Worm (Caenorhabditis elegans) whole organism, mixed stage, embryonic: ENCODE measurements around the gene F45E10.2.
A peak's percentile ranks its signal among the peaks of the same experiment; 100 is the strongest.

Experiments used
- M03D4.4 ChIP-seq: sonication (generic microtip); optimal IDR thresholded peaks from 2 replicates; lab custom pipeline; 2017; ENCODE audit warnings: mild to moderate bottlenecking, missing genetic modification characterization, missing compliant biosample characterization
- blmp-1 ChIP-seq: fragments of 150-350 bp; optimal IDR thresholded peaks from 2 replicates; lab custom pipeline; 2014; ENCODE audit warnings: missing biosample characterization, missing genetic modification characterization
- ceh-43 ChIP-seq: fragments of 200-800 bp; sonication (Bioruptor generic); optimal IDR thresholded peaks from 2 replicates; lab custom pipeline; 2018; ENCODE audit warnings: mild to moderate bottlenecking, missing genetic modification characterization, moderate library complexity, missing compliant biosample characterization
- ceh-83 ChIP-seq: fragments of 200-800 bp; sonication (Bioruptor generic); optimal IDR thresholded peaks from 2 replicates; lab custom pipeline; 2018; ENCODE audit warnings: mild to moderate bottlenecking, missing genetic modification characterization, missing compliant biosample characterization
- ces-1 ChIP-seq: fragments of 150-350 bp; optimal IDR thresholded peaks from 2 replicates; lab custom pipeline; 2014; ENCODE audit warnings: missing biosample characterization, missing genetic modification reagents, missing genetic modification characterization
- elt-1 ChIP-seq: sonication (generic microtip); optimal IDR thresholded peaks from 2 replicates; lab custom pipeline; 2017; ENCODE audit warnings: missing genetic modification characterization, mild to moderate bottlenecking, missing compliant biosample characterization, antibody characterized with exemption, moderate library complexity, borderline replicate concordance; ENCODE audit not compliant: insufficient read depth
- elt-3 ChIP-seq: fragments of 150-350 bp; optimal IDR thresholded peaks from 2 replicates; lab custom pipeline; 2014; ENCODE audit warnings: missing biosample characterization, missing genetic modification characterization
- flh-1 ChIP-seq: fragments of 200-800 bp; sonication (Bioruptor generic); optimal IDR thresholded peaks from 2 replicates; lab custom pipeline; 2018; ENCODE audit warnings: mild to moderate bottlenecking, missing genetic modification characterization, moderate library complexity, missing compliant biosample characterization
- ham-2 ChIP-seq: fragments of 200-800 bp; sonication (Bioruptor generic); optimal IDR thresholded peaks from 2 replicates; lab custom pipeline; 2018; ENCODE audit warnings: mild to moderate bottlenecking, missing genetic modification characterization, missing compliant biosample characterization
- hlh-1 ChIP-seq: fragments of 150-350 bp; optimal IDR thresholded peaks from 2 replicates; lab custom pipeline; 2014; ENCODE audit warnings: missing biosample characterization, missing genetic modification reagents, missing genetic modification characterization
- lin-13 ChIP-seq: fragments of 150-350 bp; optimal IDR thresholded peaks from 2 replicates; lab custom pipeline; 2014; ENCODE audit warnings: missing biosample characterization, missing genetic modification characterization
- lsy-2 ChIP-seq: fragments of 150-350 bp; optimal IDR thresholded peaks from 2 replicates; lab custom pipeline; 2014; ENCODE audit warnings: missing biosample characterization, missing genetic modification characterization
- mab-5 ChIP-seq: fragments of 150-350 bp; optimal IDR thresholded peaks from 2 replicates; lab custom pipeline; 2014; ENCODE audit warnings: missing biosample characterization, missing genetic modification characterization
- mep-1 ChIP-seq: fragments of 150-350 bp; optimal IDR thresholded peaks from 2 replicates; lab custom pipeline; 2017; ENCODE audit warnings: missing biosample characterization, missing genetic modification reagents, missing genetic modification characterization, inconsistent platforms
- mls-2 ChIP-seq: sonication (generic microtip); optimal IDR thresholded peaks from 2 replicates; lab custom pipeline; 2016; ENCODE audit warnings: mild to moderate bottlenecking, missing genetic modification characterization, moderate library complexity, missing compliant biosample characterization
- nhr-12 ChIP-seq: fragments of 150-350 bp; optimal IDR thresholded peaks from 2 replicates; lab custom pipeline; 2014; ENCODE audit warnings: missing biosample characterization, missing genetic modification characterization
- nhr-2 ChIP-seq: fragments of 150-350 bp; optimal IDR thresholded peaks from 2 replicates; lab custom pipeline; 2014; ENCODE audit warnings: missing biosample characterization, missing genetic modification characterization
- nhr-237 ChIP-seq: fragments of 150-350 bp; optimal IDR thresholded peaks from 2 replicates; lab custom pipeline; 2014; ENCODE audit warnings: missing biosample characterization, missing genetic modification characterization
- nhr-28 ChIP-seq: fragments of 150-350 bp; optimal IDR thresholded peaks from 2 replicates; lab custom pipeline; 2014; ENCODE audit warnings: missing biosample characterization, missing genetic modification characterization
- nhr-76 ChIP-seq: sonication (generic microtip); optimal IDR thresholded peaks from 2 replicates; lab custom pipeline; 2017; ENCODE audit warnings: missing biosample characterization, missing genetic modification characterization
- pha-4 ChIP-seq: fragments of 150-350 bp; optimal IDR thresholded peaks from 2 replicates; lab custom pipeline; 2018; ENCODE audit warnings: missing biosample characterization, missing genetic modification reagents, missing genetic modification characterization
- sem-2 ChIP-seq: fragments of 200-800 bp; sonication (Bioruptor generic); optimal IDR thresholded peaks from 2 replicates; lab custom pipeline; 2018; ENCODE audit warnings: mild to moderate bottlenecking, missing genetic modification characterization, missing compliant biosample characterization
- snpc-4 ChIP-seq: fragments of 150-350 bp; optimal IDR thresholded peaks from 2 replicates; lab custom pipeline; 2014; ENCODE audit warnings: missing biosample characterization, missing genetic modification characterization
- sptf-1 ChIP-seq: sonication (generic microtip); optimal IDR thresholded peaks from 2 replicates; lab custom pipeline; 2017; ENCODE audit warnings: mild to moderate bottlenecking, missing genetic modification characterization, moderate library complexity, missing compliant biosample characterization
- tbx-8 ChIP-seq: fragments of 200-800 bp; sonication (Bioruptor generic); optimal IDR thresholded peaks from 2 replicates; lab custom pipeline; 2018; ENCODE audit warnings: mild to moderate bottlenecking, missing genetic modification characterization, moderate library complexity, missing compliant biosample characterization
- unc-120 ChIP-seq: sonication (generic microtip); optimal IDR thresholded peaks from 2 replicates; lab custom pipeline; 2017; ENCODE audit warnings: missing genetic modification characterization, missing compliant biosample characterization; ENCODE audit not compliant: poor library complexity, severe bottlenecking
- unc-39 ChIP-seq: fragments of 150-350 bp; optimal IDR thresholded peaks from 2 replicates; lab custom pipeline; 2014; ENCODE audit warnings: missing biosample characterization, missing genetic modification characterization
- unc-62 ChIP-seq: fragments of 150-350 bp; optimal IDR thresholded peaks from 2 replicates; lab custom pipeline; 2014; ENCODE audit warnings: missing biosample characterization, missing genetic modification reagents, missing genetic modification characterization
- zip-8 ChIP-seq: fragments of 150-350 bp; optimal IDR thresholded peaks from 2 replicates; lab custom pipeline; 2014; ENCODE audit warnings: missing biosample characterization, missing genetic modification characterization
- ztf-11 ChIP-seq: fragments of 150-350 bp; optimal IDR thresholded peaks from 2 replicates; lab custom pipeline; 2014; ENCODE audit warnings: missing biosample characterization, missing genetic modification characterization

The F45E10.2 gene

DNA sequence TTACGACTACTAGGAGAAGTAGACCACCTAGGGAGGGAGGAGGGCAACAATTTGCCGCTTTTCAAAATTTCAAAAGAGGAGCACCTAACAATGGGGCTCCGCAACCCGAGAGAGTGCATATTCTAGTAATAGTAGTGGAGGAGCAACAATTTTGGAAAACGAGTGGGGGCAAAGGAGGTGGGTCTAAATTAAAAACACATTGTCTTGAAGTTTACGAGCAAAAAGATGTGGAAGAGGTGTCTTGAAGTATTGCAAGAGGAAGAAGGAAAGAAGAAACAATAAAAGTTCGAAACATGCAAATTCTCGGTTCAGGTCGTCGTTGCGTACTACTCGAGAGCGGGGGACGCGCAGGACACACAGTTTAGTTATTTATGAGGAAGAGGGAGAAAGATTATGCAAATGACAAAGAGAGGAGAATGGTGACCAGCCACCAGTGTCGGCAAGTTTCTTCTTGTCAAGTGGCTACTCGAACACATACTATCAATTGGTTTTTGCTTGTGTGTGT is 9.1 kb upstream of the F45E10.2 start:
- TF ChIP-seq sem-2 (no peak), ceh-83 (GFP tag; lab: Kevin White, UChicago) (no peak), mls-2 (tag; lab: Kevin White, UChicago) (no peak), unc-62 (GFP tag; lab: Kevin White, UChicago) (no peak), ceh-43 (no peak)

ce11 chrII:11057256-11057655 is 2.1 kb upstream of the F45E10.2 start:
- TF ChIP-seq elt-1 (tag; lab: Kevin White, UChicago) (peak; percentile 77), lin-13 (tag; lab: Kevin White, UChicago) (no peak), ceh-83 (GFP tag; lab: Kevin White, UChicago) (no peak), elt-3 (tag; lab: Kevin White, UChicago) (peak; percentile 43)

- TF ChIP-seq nhr-12 (tag; lab: Kevin White, UChicago): no peak
- TF ChIP-seq unc-39 (tag; lab: Kevin White, UChicago): no peak
- no peak for TF ChIP-seq unc-120 (tag; lab: Kevin White, UChicago)
- no peak for TF ChIP-seq nhr-2 (tag; lab: Kevin White, UChicago)
- no peak for TF ChIP-seq snpc-4 (tag; lab: Kevin White, UChicago)
- no peak for TF ChIP-seq ceh-83 (GFP tag; lab: Kevin White, UChicago)
- TF ChIP-seq unc-62 (GFP tag; lab: Kevin White, UChicago): no peak
- no peak for TF ChIP-seq pha-4 (tag; lab: Kevin White, UChicago)
- TF ChIP-seq hlh-1: no peak
- TF ChIP-seq mab-5 (tag; lab: Kevin White, UChicago): no peak
- TF ChIP-seq mls-2 (tag; lab: Kevin White, UChicago): no peak
- TF ChIP-seq M03D4.4: no peak
- no peak for TF ChIP-seq ztf-11 (tag; lab: Kevin White, UChicago)
- TF ChIP-seq ham-2: no peak
- TF ChIP-seq ces-1 (GFP tag; lab: Kevin White, UChicago): no peak
- no peak for TF ChIP-seq elt-3 (tag; lab: Kevin White, UChicago)
- no peak for TF ChIP-seq tbx-8 (GFP tag; lab: Kevin White, UChicago)
- TF ChIP-seq lsy-2: no peak
- TF ChIP-seq nhr-28 (tag; lab: Kevin White, UChicago): no peak
- no peak for TF ChIP-seq blmp-1 (tag; lab: Kevin White, UChicago)
Observed at ce11 chrII:11052526-11052925, 2.6 kb downstream of the F45E10.2 start.

- TF ChIP-seq nhr-76 (tag; lab: Kevin White, UChicago) (no peak), sptf-1 (no peak), ham-2 (no peak), ceh-83 (GFP tag; lab: Kevin White, UChicago) (no peak), lsy-2 (no peak), snpc-4 (tag; lab: Kevin White, UChicago) (no peak), lin-13 (tag; lab: Kevin White, UChicago) (no peak), nhr-2 (tag; lab: Kevin White, UChicago) (no peak), M03D4.4 (no peak), sem-2 (no peak), mep-1 (tag; lab: Kevin White, UChicago) (no peak), elt-1 (tag; lab: Kevin White, UChicago) (no peak), flh-1 (GFP tag; lab: Kevin White, UChicago) (no peak), nhr-237 (tag; lab: Kevin White, UChicago) (no peak)
Observed at ce11 chrII:11050678-11051077, 4.4 kb downstream of the F45E10.2 start.

DNA sequence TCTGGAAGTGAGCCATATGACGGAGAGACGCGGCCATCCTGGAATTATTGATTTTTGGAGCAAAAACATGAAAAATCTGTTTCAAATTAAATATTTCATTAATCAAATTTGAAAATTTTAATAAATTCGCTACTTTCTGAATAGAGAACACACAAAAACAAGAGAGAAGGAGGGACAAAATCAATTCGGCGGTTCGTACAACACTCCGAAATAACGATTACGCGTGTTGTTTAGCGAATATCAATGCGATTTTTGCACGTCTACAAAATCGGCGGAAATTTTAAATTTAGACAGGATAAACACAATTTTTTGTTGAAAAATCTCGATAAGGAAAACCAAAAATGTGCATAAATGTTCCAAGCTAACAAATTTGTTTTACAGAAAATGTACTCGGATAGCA is 5.2 kb downstream of the F45E10.2 start, which contains the start of the genes sdhd-1 and ilkp-1:
sdhd-1 (minus strand) TSS at position 38 of the 400 bp plus-strand sequence.
ilkp-1 (plus strand) TSS at position 380 of the 400 bp plus-strand sequence.
- TF ChIP-seq blmp-1 (tag; lab: Kevin White, UChicago) (no peak), pha-4 (tag; lab: Kevin White, UChicago) (no peak), nhr-2 (tag; lab: Kevin White, UChicago) (no peak), unc-120 (tag; lab: Kevin White, UChicago) (no peak), unc-62 (GFP tag; lab: Kevin White, UChicago) (no peak), zip-8 (no peak), lsy-2 (peak; percentile 49), ces-1 (GFP tag; lab: Kevin White, UChicago) (peak; percentile 71)
